Fruit fly (Drosophila melanogaster): ENCODE data around the gene CG31524.

Gene CG31524

DNA sequence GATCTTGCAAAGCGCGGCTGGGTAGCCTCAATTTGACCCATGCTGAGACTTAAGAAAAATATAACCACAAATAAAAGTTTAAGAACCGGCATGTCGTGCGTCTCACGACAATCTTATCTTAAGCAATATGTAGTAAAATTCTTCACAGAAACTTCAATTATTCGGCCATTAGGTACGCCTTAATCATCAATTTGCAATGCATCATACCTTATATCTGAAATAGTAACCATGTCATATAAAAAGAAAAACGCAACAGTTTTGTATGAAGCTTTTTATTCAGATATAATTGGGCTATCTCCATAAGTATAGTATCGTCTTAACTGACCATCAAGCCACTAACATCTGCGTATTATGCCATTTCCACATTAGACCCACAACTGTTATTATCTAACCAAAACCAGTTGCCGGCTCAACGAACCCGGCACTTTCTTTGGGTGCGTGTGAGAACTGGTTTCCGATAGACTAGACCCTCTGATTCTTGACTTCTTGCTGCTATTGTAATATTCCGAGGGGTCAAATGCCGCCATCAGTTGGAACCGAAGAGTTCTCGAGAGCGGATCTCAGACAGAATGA, at the start of gene CG31524, which contains the start of gene CG9698:
TSS of gene CG31524 (minus strand) at position 101 of the 573 bp plus-strand sequence.
TSS of gene CG9698 (plus strand) at position 523 of the 573 bp plus-strand sequence.
- TF ChIP-seq CG17801 (GFP tag; optimal IDR thresholded peaks at IDR 0.05; ENCODE audit: partially characterized antibody) = no peak

DNA sequence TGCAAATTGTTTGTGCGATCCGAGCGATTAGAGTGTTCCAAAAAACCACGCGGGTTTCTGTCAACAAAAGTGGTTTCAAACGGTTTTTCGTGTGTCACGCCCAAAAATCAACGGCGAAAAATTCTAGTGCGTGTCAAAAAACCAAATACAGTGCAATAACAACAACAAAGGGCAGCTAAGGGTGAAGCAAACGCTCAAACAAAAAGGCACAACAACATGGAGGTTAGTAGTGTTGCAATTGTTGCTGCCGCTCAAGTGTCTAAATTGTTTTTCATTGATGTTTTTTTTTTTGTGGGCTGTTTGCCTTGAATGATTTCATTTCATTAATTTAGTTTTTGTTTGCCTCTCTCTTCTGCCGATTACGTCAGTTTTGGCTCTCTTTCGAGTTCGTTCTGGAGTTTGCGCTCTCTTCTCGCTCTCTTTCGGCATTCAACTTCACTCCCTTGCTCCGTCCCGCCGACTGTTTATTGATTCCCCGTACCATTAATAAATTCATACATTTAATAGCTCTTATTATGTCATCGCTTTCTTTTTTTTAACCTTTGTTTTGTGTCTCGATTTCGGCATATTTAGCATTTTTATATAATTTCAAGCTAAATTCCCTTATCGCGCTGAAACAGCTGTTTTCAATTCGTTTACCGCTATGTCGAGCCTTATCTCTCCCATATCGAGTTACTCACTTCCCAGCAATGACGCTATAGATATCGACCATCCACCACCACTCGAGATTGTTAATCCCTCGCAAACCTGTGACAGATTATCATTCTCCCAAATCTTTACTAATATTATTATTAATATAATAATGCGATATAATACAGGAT, 49.3 kb upstream of the CG31524 start:
- TF ChIP-seq CG17801 (GFP tag; optimal IDR thresholded peaks at IDR 0.05; ENCODE audit: partially characterized antibody) = no peak

DNA sequence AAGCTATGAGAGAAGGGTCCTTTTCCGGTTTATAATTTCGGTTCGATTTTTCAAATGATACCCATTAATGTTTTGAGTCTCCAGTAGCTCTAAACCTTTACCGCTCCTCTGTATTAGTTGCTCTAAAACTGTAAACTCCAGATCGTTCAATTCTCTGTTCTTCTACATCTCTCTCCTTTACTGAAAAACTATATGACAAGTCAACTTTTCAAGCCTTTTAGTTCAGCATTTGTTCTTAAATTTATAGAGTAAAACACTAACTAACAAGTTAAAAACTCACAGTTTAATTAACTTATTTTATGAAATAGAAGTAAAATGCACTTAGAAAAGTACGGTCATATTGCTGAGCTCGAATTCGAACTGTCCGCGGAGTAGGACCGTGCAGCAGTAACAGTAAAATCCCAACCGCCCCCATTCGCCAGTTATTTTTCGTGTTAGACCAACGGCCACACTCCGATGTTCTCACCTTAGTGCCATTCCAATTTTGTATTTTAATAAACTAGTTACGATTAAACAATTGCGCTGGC, 48.6 kb upstream of the CG31524 start:
- TF ChIP-seq CG17801 (GFP tag; optimal IDR thresholded peaks at IDR 0.05; ENCODE audit: partially characterized antibody) = no peak

DNA sequence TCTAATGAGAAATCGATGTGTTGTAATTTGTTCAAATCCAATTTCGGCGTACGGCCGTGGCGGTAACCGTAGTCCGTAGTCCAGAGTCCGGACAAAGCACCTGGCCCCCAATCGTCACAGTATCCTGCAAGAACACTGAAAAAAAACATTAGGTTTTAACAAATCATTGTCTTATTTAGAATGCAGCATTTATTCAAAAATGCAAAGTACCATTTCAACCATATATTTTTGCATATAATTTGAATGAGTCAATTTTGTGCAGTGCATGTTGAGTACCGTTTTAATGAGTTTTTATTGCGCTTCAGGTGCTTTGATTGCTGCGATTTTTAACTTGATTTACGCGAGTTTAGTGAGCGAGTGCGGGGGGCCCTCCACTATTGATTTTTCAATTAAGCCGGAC, 47.1 kb upstream of the CG31524 start:
- TF ChIP-seq CG17801 (GFP tag; optimal IDR thresholded peaks at IDR 0.05; ENCODE audit: partially characterized antibody) = no peak

DNA sequence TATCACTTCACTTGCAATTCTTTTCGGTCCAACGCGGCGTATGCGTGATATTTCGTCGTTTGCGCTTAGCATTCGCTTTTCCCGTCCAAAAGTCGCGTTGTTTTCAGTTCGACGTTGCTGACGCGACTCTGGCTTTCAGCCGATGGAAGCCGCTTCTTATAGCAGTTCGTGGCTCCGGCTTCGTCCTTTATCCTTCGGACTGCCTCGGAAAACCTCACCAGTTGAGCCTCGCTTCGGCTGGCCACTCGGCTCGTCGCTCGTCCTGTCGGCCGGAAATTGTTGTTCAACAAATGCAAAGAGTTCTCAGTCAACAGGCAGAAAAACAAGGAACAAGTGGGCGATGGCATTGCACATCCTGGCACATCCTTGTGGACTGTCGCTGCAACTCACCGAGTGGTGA, 45.9 kb upstream of the CG31524 start, which contains the start of gene CG34155:
TSS of gene CG34155 (minus strand) at position 130 of the 400 bp plus-strand sequence.
- no peak for TF ChIP-seq CG17801 (GFP tag; optimal IDR thresholded peaks at IDR 0.05; ENCODE audit: partially characterized antibody)

DNA sequence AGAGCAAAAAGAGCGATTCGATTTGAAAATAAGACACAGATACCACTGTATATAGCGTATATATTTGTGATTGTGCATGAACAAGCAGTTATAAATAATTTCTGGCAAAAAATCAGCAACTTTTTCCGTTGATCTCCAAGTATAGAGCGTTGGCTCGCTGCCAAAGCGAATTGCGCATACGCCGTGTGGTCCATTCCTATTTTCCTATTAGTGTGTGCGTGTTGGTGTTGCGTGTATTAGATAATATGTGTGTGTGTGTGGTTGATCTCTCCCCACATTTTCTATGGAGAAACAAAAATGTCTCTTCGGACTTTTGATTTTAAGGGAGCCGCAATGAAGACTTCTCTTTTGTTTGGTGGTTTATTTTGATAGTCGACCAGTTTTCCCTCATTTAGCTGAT, 38.4 kb upstream of the CG31524 start:
- TF ChIP-seq CG17801 (GFP tag; optimal IDR thresholded peaks at IDR 0.05; ENCODE audit: partially characterized antibody) = no peak

DNA sequence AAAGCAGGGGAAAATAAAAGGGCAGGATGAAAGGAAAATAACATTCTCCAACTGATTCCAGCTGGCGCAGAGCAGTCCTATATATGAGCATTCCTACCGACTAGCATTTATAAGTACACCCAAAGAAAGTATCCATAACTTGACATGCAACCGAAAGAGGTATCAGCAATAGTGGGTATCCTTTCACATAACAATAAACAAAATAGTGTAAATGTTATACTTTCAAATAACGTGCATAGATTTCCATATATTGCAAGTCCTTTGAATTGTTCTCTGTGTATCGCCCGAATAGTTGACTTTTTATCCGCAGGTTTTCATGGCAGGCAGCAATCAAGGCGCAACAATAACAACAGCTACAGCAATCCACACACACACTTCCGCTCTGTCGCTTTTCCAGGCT, 35.9 kb upstream of the CG31524 start:
- no peak for TF ChIP-seq CG17801 (GFP tag; optimal IDR thresholded peaks at IDR 0.05; ENCODE audit: partially characterized antibody)

DNA sequence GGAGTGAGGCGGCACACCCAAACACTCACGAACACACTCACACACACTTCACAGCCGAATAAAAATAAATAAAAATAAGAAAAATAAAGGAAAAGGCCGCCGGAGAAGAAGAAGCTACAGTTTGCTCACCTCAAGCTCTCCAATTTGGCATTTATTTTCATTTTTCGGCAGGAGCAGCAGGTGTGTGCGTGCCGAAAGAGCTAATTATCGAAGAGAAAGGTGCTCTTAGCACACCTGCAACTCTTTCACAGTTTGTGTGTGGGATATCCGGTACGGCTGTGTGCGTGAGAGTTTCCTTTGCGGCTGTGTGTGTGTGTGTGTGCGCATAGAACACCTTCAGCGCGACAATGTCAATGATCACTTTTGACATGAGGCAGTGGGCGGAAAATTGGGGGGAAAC, 30.8 kb upstream of the CG31524 start:
- TF ChIP-seq CG17801 (GFP tag; optimal IDR thresholded peaks at IDR 0.05; ENCODE audit: partially characterized antibody) = no peak

DNA sequence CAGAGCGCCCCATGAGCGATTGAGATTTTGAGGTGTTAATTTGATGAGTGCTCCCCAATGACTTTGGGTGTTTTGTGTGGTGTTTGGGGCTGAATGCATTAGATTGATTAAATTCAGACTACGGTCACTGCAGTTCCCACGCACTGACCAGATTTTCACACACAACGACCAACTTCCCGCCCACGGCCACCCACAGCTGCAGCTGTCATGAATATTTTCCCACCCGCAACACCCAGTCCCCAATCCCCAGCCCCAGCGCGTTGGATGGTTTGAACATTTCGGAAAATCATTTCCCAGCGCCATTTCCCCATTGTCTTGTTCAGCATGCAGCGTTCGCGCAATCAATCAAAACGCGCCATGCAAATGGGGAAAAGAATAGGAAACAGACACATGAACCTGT, 27.3 kb upstream of the CG31524 start:
- TF ChIP-seq CG17801 (GFP tag; optimal IDR thresholded peaks at IDR 0.05; ENCODE audit: partially characterized antibody) = no peak

DNA sequence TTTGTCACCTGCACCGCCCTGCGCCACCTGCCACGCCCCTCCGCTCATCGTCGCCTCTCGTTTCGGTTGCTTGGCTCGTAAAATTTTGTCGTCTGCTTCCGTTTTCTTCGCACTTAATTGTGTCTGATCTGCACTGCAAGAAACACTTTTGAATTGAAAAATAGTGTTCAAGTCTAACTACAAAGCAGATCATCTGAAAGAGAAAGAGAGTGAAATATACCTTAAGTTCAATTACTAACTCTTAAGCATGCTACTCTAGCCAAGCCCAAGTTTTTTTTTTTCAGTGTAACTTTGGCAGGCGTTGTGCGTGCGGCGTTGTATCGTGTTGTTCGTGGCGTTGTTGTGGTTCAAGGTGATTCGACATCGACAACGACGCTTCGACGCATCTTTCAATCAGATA, 26.0 kb upstream of the CG31524 start:
- TF ChIP-seq CG17801 (GFP tag; optimal IDR thresholded peaks at IDR 0.05; ENCODE audit: partially characterized antibody) = no peak

DNA sequence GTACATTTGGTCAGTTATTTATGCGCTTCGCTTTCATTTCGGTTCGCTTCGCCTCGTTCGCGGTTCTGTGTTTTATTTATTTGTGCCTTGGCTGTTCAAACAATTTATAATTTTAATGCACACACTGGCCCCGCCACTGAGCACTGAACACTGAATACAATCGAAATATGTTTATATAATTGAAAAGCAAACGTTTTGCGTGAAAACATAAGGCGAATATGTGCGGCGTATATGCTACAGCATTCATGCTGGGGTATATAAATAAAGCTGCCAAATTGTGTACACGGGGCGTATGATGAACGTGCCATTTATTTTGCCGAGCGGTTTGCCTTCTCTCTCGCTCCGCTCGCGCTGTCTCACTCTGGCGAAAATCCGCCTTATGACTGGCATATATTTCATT, 22.8 kb upstream of the CG31524 start:
- TF ChIP-seq CG17801 (GFP tag; optimal IDR thresholded peaks at IDR 0.05; ENCODE audit: partially characterized antibody) = no peak

DNA sequence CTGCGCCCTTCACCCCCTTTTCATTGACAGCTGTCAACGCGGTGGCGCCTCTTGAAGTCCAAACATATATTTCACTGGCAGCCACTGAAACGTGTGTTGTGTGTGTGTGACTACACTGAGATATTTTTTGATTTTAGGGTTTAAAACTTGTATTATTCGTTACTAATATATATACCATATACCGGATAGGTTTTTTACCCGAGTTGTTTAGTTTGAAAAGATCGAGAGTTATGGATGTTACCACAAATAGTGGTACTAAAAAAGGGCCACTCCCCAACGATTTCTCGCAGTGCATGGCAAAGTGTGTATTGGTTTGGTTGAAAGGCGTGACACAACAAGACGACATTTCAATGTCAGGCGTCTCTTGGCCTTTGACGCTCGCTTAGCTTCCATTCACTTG, 22.3 kb upstream of the CG31524 start:
- TF ChIP-seq CG17801 (GFP tag; optimal IDR thresholded peaks at IDR 0.05; ENCODE audit: partially characterized antibody) = no peak

DNA sequence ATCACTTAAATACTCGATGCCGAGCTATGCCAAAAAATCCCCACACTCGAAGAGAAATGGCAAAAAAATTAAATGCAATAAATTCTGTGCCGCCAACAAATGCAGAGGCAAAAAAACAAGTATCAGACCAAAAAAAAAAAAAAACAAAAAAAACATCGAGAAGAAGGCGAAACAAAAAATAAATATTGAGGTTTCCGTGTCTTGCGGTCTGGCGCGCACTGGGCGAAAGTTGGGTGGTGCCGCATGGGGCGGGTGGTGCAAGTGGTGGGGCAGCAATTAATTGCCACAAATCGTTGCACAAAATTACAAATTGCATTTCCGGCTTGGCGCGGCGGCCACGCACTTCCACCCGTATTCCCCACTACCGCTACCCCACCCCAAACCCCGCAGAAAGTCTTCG, 20.3 kb upstream of the CG31524 start:
- no peak for TF ChIP-seq CG17801 (GFP tag; optimal IDR thresholded peaks at IDR 0.05; ENCODE audit: partially characterized antibody)

DNA sequence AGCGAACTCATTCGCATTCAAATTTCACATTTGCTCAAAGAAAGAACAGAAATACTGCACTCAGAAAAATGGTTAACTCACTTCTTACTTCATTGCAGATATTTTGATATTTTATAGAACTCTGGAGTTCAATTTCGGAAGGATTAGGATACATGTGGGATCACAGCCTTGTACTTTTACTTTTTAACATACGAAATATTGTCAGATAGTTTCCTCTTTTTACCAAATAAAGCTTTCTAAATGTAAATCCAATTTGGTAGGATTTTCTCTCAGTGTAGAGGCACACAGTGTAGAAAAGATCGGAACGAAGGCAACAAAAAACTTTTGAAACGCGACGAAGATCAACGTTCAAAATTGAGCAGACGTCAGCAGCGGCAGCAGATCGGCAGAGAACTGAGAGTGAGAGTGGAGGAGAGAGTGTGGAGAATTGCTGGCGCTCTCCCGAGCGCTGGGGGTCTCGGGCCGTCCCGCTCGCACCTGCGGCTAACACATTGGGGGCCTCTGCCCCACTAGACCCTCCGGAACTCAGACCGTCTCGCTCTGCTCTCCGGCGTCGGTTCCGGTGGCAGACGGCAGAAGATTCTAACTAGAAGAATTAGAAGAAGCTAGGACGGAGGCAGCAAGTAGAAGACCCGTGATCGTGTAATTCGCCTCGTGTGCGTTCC, 18.0 kb upstream of the CG31524 start, which contains the start of gene tmod:
TSS of gene tmod (plus strand) at position 619 of the 665 bp plus-strand sequence.
- TF ChIP-seq CG17801 (GFP tag; optimal IDR thresholded peaks at IDR 0.05; ENCODE audit: partially characterized antibody) = peak; percentile 63

DNA sequence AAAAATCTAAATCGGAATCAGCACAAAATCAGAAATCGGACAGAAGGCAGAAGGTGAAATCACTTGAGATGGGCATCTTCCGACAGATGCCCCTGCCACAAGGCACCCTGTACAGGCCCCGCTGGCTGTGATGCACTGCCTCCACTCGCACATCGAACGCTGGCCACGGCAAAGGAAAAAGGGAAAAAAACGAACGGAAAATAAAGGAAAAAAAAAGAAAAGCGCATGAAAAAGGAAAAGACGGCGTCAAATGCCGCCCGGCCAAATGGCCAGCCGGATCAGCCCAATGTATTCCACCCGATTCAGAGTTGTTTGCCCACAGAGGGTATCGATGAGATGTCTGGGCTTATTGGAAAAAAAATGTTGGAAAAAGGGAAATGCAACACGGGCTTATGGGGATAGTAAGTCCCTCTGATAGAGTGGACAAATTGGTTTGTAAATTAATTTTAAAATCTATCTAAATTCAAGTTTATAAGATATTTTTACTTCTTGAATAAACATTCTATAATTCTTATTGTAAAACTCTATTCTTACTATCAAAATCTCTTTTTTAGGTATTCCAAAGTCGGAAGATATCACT, 17.1 kb upstream of the CG31524 start:
- TF ChIP-seq CG17801 (GFP tag; optimal IDR thresholded peaks at IDR 0.05; ENCODE audit: partially characterized antibody) = no peak

Measured in ovary, adult (tissue).